Worm (Caenorhabditis elegans) whole organism, L4 larva: ENCODE measurements around the gene ampd-1.

Experiments
- F10B5.3 ChIP-seq: sonication (generic microtip); optimal IDR thresholded peaks from 2 replicates; lab custom pipeline; 2016; ENCODE audit warnings: mild to moderate bottlenecking, missing genetic modification characterization, missing compliant biosample characterization
- F26F4.8 ChIP-seq: fragments of 200-800 bp; sonication (Bioruptor generic); conservative IDR thresholded peaks from 2 replicates; pipeline ENCODE4 v1.3.6; 2022; ENCODE audit warnings: missing genetic modification characterization, missing compliant biosample characterization
- F49E8.2 ChIP-seq: sonication (generic microtip); optimal IDR thresholded peaks from 2 replicates; lab custom pipeline; 2016; ENCODE audit warnings: missing compliant biosample characterization, mild to moderate bottlenecking, missing genetic modification characterization, borderline replicate concordance
- T26A8.4 ChIP-seq: fragments of 200-800 bp; sonication (Bioruptor generic); IDR thresholded peaks from 2 replicates; pipeline ENCODE4 v1.3.6; 2022; ENCODE audit warnings: missing genetic modification characterization, missing compliant biosample characterization
- Y48G9A.11 ChIP-seq: fragments of 200-800 bp; sonication (Bioruptor generic); IDR thresholded peaks from 2 replicates; pipeline ENCODE4 v1.3.6; 2022; ENCODE audit warnings: missing genetic modification reagents, missing genetic modification characterization, missing compliant biosample characterization
- attf-4 ChIP-seq: sonication (generic microtip); optimal IDR thresholded peaks from 3 replicates; lab custom pipeline; 2017; ENCODE audit warnings: missing biosample characterization, missing genetic modification characterization
- daf-16 ChIP-seq, 3 experiments: sonication (generic microtip); optimal IDR thresholded peaks; 2 replicates each; lab custom pipeline; 2016 to 2017; ENCODE audit warnings: missing genetic modification characterization in 3 of 3, missing genetic modification reagents in 3 of 3, mild to moderate bottlenecking in 2 of 3, missing compliant biosample characterization in 2 of 3, missing biosample characterization in 1 of 3, moderate library complexity in 1 of 3
- daf-8 ChIP-seq: fragments of 200-800 bp; sonication (Bioruptor generic); IDR thresholded peaks from 2 replicates; pipeline ENCODE4 v1.3.6; 2022; ENCODE audit warnings: missing genetic modification characterization, missing compliant biosample characterization
- dmd-8 ChIP-seq: fragments of 200-800 bp; sonication (Bioruptor generic); IDR thresholded peaks from 2 replicates; pipeline ENCODE4 v1.3.6; 2022; ENCODE audit warnings: missing genetic modification characterization, missing compliant biosample characterization
- dve-1 ChIP-seq: sonication (generic microtip); optimal IDR thresholded peaks from 2 replicates; lab custom pipeline; 2017; ENCODE audit warnings: antibody characterized with exemption, mild to moderate bottlenecking, missing genetic modification characterization, missing compliant biosample characterization; ENCODE audit not compliant: insufficient read depth
- egl-27 ChIP-seq: sonication (generic microtip); optimal IDR thresholded peaks from 3 replicates; lab custom pipeline; 2017; ENCODE audit warnings: missing biosample characterization, missing genetic modification reagents, missing genetic modification characterization
- fos-1 ChIP-seq: fragments of 150-350 bp; optimal IDR thresholded peaks from 2 replicates; lab custom pipeline; 2014; ENCODE audit warnings: missing biosample characterization, missing genetic modification characterization
- gei-8 ChIP-seq: fragments of 200-800 bp; sonication (Bioruptor generic); optimal IDR thresholded peaks from 2 replicates; lab custom pipeline; 2018; ENCODE audit warnings: mild to moderate bottlenecking, missing genetic modification characterization, missing compliant biosample characterization
- hif-1 ChIP-seq, 2 experiments: sonication (generic microtip); optimal IDR thresholded peaks; 2 replicates each; lab custom pipeline; 2016 to 2017; ENCODE audit warnings: missing compliant biosample characterization in 2 of 2, missing genetic modification characterization in 2 of 2, missing genetic modification reagents in 2 of 2, missing genotype in 2 of 2, mild to moderate bottlenecking in 1 of 2
- hlh-11 ChIP-seq: fragments of 200-800 bp; sonication (Bioruptor generic); optimal IDR thresholded peaks from 2 replicates; lab custom pipeline; 2018; ENCODE audit warnings: mild to moderate bottlenecking, missing genetic modification characterization, missing compliant biosample characterization
- hlh-30 ChIP-seq: sonication (generic microtip); optimal IDR thresholded peaks from 2 replicates; lab custom pipeline; 2017; ENCODE audit warnings: antibody characterized with exemption, mild to moderate bottlenecking, missing genetic modification characterization, missing compliant biosample characterization; ENCODE audit not compliant: insufficient read depth
- hmg-1.1 ChIP-seq: fragments of 200-800 bp; sonication (Bioruptor generic); IDR thresholded peaks from 2 replicates; pipeline ENCODE4 v1.3.6; 2022; ENCODE audit warnings: missing genetic modification reagents, missing genetic modification characterization, missing compliant biosample characterization
- jun-1 ChIP-seq: fragments of 150-350 bp; optimal IDR thresholded peaks from 2 replicates; lab custom pipeline; 2014; ENCODE audit warnings: missing biosample characterization, missing genetic modification reagents, missing genetic modification characterization
- lim-7 ChIP-seq: fragments of 200-800 bp; sonication (Bioruptor generic); IDR thresholded peaks from 2 replicates; pipeline ENCODE4 v1.3.6; 2022; ENCODE audit warnings: missing genetic modification characterization, missing compliant biosample characterization
- lsy-2 ChIP-seq, 2 experiments: fragments of 150-350 bp in 1 of 2; sonication (generic microtip) in 1 of 2; optimal IDR thresholded peaks; 2 replicates each; lab custom pipeline; 2014 to 2017; ENCODE audit warnings: missing biosample characterization in 2 of 2, missing genetic modification characterization in 2 of 2
- madf-5 ChIP-seq, 2 experiments: fragments of 200-800 bp; sonication (Bioruptor generic); IDR thresholded peaks; 2 replicates each; pipeline ENCODE4 v1.3.6; 2022; ENCODE audit warnings: missing compliant biosample characterization in 2 of 2, missing genetic modification characterization in 2 of 2
- madf-9 ChIP-seq: fragments of 200-800 bp; sonication (Bioruptor generic); conservative IDR thresholded peaks from 2 replicates; pipeline ENCODE4 v1.3.6; 2022; ENCODE audit warnings: missing genetic modification reagents, missing genetic modification characterization, missing compliant biosample characterization
- mdl-1 ChIP-seq, 2 experiments: fragments of 150-350 bp in 1 of 2; sonication (generic microtip) in 1 of 2; optimal IDR thresholded peaks; 2 replicates each; lab custom pipeline; 2014 to 2017; ENCODE audit warnings: missing biosample characterization in 2 of 2, missing genetic modification characterization in 2 of 2
- mdt-29 ChIP-seq: fragments of 200-800 bp; sonication (Bioruptor generic); IDR thresholded peaks from 2 replicates; pipeline ENCODE4 v1.3.6; 2022; ENCODE audit warnings: missing genetic modification reagents, missing genetic modification characterization, missing compliant biosample characterization
- mep-1 ChIP-seq: fragments of 150-350 bp; sonication (generic microtip); optimal IDR thresholded peaks from 3 replicates; lab custom pipeline; 2014; ENCODE audit warnings: missing biosample characterization, missing genetic modification characterization
- mes-2 ChIP-seq: sonication (generic microtip); optimal IDR thresholded peaks from 2 replicates; lab custom pipeline; 2016; ENCODE audit warnings: missing genotype, mild to moderate bottlenecking, missing genetic modification characterization, missing compliant biosample characterization; ENCODE audit not compliant: poor library complexity, severe bottlenecking
- nhr-102 ChIP-seq: sonication (generic microtip); optimal IDR thresholded peaks from 2 replicates; lab custom pipeline; 2016; ENCODE audit warnings: mild to moderate bottlenecking, missing genetic modification characterization, moderate library complexity, missing compliant biosample characterization
- nhr-111 ChIP-seq: fragments of 200-800 bp; sonication (Bioruptor generic); optimal IDR thresholded peaks from 2 replicates; lab custom pipeline; 2018; ENCODE audit warnings: mild to moderate bottlenecking, missing genetic modification characterization, missing compliant biosample characterization
- nhr-28 ChIP-seq: fragments of 150-350 bp; optimal IDR thresholded peaks from 2 replicates; lab custom pipeline; 2014; ENCODE audit warnings: missing biosample characterization, missing genetic modification characterization
- nhr-48 ChIP-seq: sonication (generic microtip); optimal IDR thresholded peaks from 2 replicates; lab custom pipeline; 2016; ENCODE audit warnings: mild to moderate bottlenecking, missing genetic modification characterization, missing compliant biosample characterization
- nhr-77 ChIP-seq: fragments of 150-350 bp; optimal IDR thresholded peaks from 2 replicates; lab custom pipeline; 2014; ENCODE audit warnings: missing biosample characterization, missing genetic modification characterization
- pha-4 ChIP-seq, 2 experiments: fragments of 150-350 bp in 1 of 2; fragments of 200-800 bp in 1 of 2; sonication (Bioruptor generic) in 1 of 2; IDR thresholded peaks in 1 of 2; optimal IDR thresholded peaks in 1 of 2; 2 replicates each; pipeline versions ENCODE4 v1.3.6 to Lab custom; 2014 to 2022; ENCODE audit warnings: missing genetic modification characterization in 2 of 2, missing genetic modification reagents in 2 of 2, missing biosample characterization in 1 of 2, missing compliant biosample characterization in 1 of 2
- php-3 ChIP-seq: fragments of 200-800 bp; sonication (Bioruptor generic); IDR thresholded peaks from 2 replicates; pipeline ENCODE4 v1.3.6; 2022; ENCODE audit warnings: missing genetic modification reagents, missing genetic modification characterization, missing compliant biosample characterization
- rbr-2 ChIP-seq: sonication (generic microtip); optimal IDR thresholded peaks from 2 replicates; lab custom pipeline; 2016; ENCODE audit warnings: missing genotype, missing genetic modification characterization, missing compliant biosample characterization
- sdz-12 ChIP-seq: fragments of 200-800 bp; sonication (Bioruptor generic); optimal IDR thresholded peaks from 2 replicates; lab custom pipeline; 2018; ENCODE audit warnings: mild to moderate bottlenecking, missing genetic modification characterization, missing compliant biosample characterization
- set-16 ChIP-seq: fragments of 200-800 bp; sonication (Bioruptor generic); IDR thresholded peaks from 2 replicates; pipeline ENCODE4 v1.3.6; 2022; ENCODE audit warnings: missing genetic modification reagents, missing genetic modification characterization, missing compliant biosample characterization
- snpc-4 ChIP-seq: fragments of 150-350 bp; optimal IDR thresholded peaks from 2 replicates; lab custom pipeline; 2014; ENCODE audit warnings: missing biosample characterization, missing genetic modification characterization
- unc-130 ChIP-seq: sonication (generic microtip); optimal IDR thresholded peaks from 2 replicates; lab custom pipeline; 2016; ENCODE audit warnings: missing genetic modification reagents, missing genetic modification characterization, missing compliant biosample characterization
- unc-39 ChIP-seq: sonication (generic microtip); optimal IDR thresholded peaks from 2 replicates; lab custom pipeline; 2017; ENCODE audit warnings: missing biosample characterization, missing genetic modification characterization
- unc-62 ChIP-seq, 3 experiments: fragments of 150-350 bp in 1 of 3; sonication (generic microtip); optimal IDR thresholded peaks in 2 of 3; peaks in 1 of 3; 1 replicate in 1 of 3; 2 replicates in 2 of 3; lab custom pipeline; 2014 to 2017; ENCODE audit warnings: missing biosample characterization in 3 of 3, missing genetic modification characterization in 3 of 3, missing genetic modification reagents in 3 of 3, missing genotype in 1 of 3
- zfp-2 ChIP-seq: sonication (generic microtip); optimal IDR thresholded peaks from 2 replicates; lab custom pipeline; 2016; ENCODE audit warnings: mild to moderate bottlenecking, missing genetic modification characterization, missing compliant biosample characterization
- zip-11 ChIP-seq: fragments of 200-800 bp; sonication (Bioruptor generic); IDR thresholded peaks from 2 replicates; pipeline ENCODE4 v1.3.6; 2022; ENCODE audit warnings: missing genetic modification characterization, missing compliant biosample characterization

ampd-1 gene

ce11 chrII:5200205-5200604, 2.9 kb upstream of the ampd-1 start:
- TF ChIP-seq F26F4.8 = 0 out of 2 replicates have a peak, but pooled peaks have one; percentile 53
- TF ChIP-seq snpc-4 = peak; percentile 63
- peak; percentile 36; the same call in 1 of the 2 replicates for TF ChIP-seq T26A8.4 (GFP tag; lab: Robert Waterston, UW)

- TF ChIP-seq F49E8.2 (tag; lab: Kevin White, UChicago) = no peak
- no peak for TF ChIP-seq nhr-77 (tag; lab: Kevin White, UChicago)
- TF ChIP-seq unc-62 (GFP tag; optimal IDR thresholded peaks at IDR 0.05 in 1 of 2; lab: Kevin White, UChicago) = peak in 1 of 2 experiments; percentile 21
- no peak for TF ChIP-seq unc-62 (tag; optimal IDR thresholded peaks at IDR 0.05; lab: Kevin White, UChicago)
- peak; percentile 44 for TF ChIP-seq mes-2 (tag; lab: Kevin White, UChicago)
- TF ChIP-seq pha-4 (GFP tag; IDR thresholded peaks at IDR 0.05; lab: Robert Waterston, UW) = no peak
- TF ChIP-seq pha-4 (tag; optimal IDR thresholded peaks at IDR 0.05; lab: Kevin White, UChicago) = peak; percentile 11
- TF ChIP-seq rbr-2 (tag; lab: Kevin White, UChicago) = peak; percentile 11
- peak; percentile 81 for TF ChIP-seq hlh-30 (tag; lab: Kevin White, UChicago)
- TF ChIP-seq mep-1 (tag; lab: Kevin White, UChicago) = peak; percentile 56
- peak in 1 of 2 experiments; percentile 22 for TF ChIP-seq mdl-1 (tag; optimal IDR thresholded peaks at IDR 0.05; lab: Kevin White, UChicago)
- TF ChIP-seq lsy-2 (tag; optimal IDR thresholded peaks at IDR 0.05; lab: Kevin White, UChicago) = peak in 1 of 2 experiments; percentile 67
- TF ChIP-seq nhr-28 (tag; lab: Kevin White, UChicago) = peak; percentile 3
- TF ChIP-seq nhr-48 = no peak
- TF ChIP-seq hlh-11 = peak; percentile 57
- TF ChIP-seq dve-1 (tag; lab: Kevin White, UChicago) = peak; percentile 36
- TF ChIP-seq hmg-1.1 (GFP tag; lab: Robert Waterston, UW) = peak; percentile 54; the same call in 1 of the 2 replicates
- TF ChIP-seq daf-16 (GFP tag; optimal IDR thresholded peaks at IDR 0.05; lab: Kevin White, UChicago) = peak in 1 of 2 experiments; percentile 89
- peak; percentile 50 for TF ChIP-seq daf-16 (tag; optimal IDR thresholded peaks at IDR 0.05; lab: Kevin White, UChicago)
- no peak for TF ChIP-seq hif-1 (tag; optimal IDR thresholded peaks at IDR 0.05; lab: Kevin White, UChicago)
Measured at ce11 chrII:5200987-5201582, 2.0 kb upstream of the ampd-1 start.

DNA sequence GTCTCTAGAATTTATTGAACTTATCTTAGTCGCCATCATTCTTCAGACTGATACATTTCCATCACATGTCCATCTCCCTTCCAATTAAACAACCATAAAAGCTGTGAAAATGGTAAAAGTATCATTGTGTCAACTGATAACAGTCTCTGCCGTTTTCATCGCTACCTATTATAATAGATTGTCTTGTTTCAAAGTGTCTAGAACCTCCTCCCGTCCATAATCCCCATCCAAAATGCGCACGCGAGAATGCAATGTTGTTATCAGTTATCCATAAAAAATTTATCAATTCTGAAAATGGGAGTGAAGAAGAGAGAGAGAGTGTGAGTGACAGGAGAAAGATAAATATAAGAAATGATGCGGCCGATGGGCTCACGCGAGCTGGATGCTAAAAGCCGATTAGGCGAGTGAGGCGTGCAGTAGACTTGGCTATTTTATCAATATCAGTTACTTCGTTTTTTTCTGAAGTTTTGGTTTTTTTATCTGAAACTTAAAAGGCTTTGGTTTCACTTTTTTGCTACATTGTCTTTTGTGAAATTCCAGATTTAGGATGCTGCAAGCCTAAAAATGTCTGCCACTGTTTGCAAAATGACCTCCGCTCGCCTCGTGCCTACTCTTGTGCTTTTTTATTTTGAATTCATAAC, 1.1 kb upstream of the ampd-1 start:
- TF ChIP-seq nhr-77 (tag; lab: Kevin White, UChicago) = peak; percentile 50
- no peak for TF ChIP-seq zfp-2
- TF ChIP-seq lim-7 (GFP tag; lab: Robert Waterston, UW) = no peak
- no peak for TF ChIP-seq set-16
- TF ChIP-seq sdz-12 (GFP tag; lab: Kevin White, UChicago) = no peak
- peak; percentile 21 for TF ChIP-seq gei-8
- peak; percentile 36 for TF ChIP-seq mep-1 (tag; lab: Kevin White, UChicago)
- peak; percentile 55 for TF ChIP-seq hlh-30 (tag; lab: Kevin White, UChicago)
- no peak for TF ChIP-seq daf-8 (GFP tag; lab: Robert Waterston, UW)
- TF ChIP-seq nhr-48 = peak; percentile 84
- TF ChIP-seq madf-9 (GFP tag; lab: Robert Waterston, UW) = no peak
- TF ChIP-seq mdt-29 (GFP tag; lab: Robert Waterston, UW) = 0 out of 2 replicates have a peak, but pooled peaks have one; percentile 30
- no peak for TF ChIP-seq unc-130 (GFP tag; lab: Kevin White, UChicago)
- TF ChIP-seq php-3 = peak; percentile 99
- TF ChIP-seq mes-2 (tag; lab: Kevin White, UChicago) = peak; percentile 45
- TF ChIP-seq fos-1 (tag; lab: Kevin White, UChicago) = no peak
- no peak for TF ChIP-seq F10B5.3
- TF ChIP-seq jun-1 (tag; lab: Kevin White, UChicago) = no peak
- TF ChIP-seq F49E8.2 (tag; lab: Kevin White, UChicago) = no peak
- TF ChIP-seq nhr-102 (tag; lab: Kevin White, UChicago) = peak; percentile 81
- no peak for TF ChIP-seq egl-27
- no peak for TF ChIP-seq zip-11 (GFP tag; lab: Robert Waterston, UW)
- no peak for TF ChIP-seq unc-39 (tag; lab: Kevin White, UChicago)
- no peak for TF ChIP-seq nhr-111 (GFP tag; lab: Kevin White, UChicago)
- peak; percentile 91 for TF ChIP-seq hlh-11
- TF ChIP-seq attf-4 (tag; lab: Kevin White, UChicago) = no peak
- no peak for TF ChIP-seq madf-5 (GFP tag; IDR thresholded peaks at IDR 0.05; lab: Robert Waterston, UW)
- TF ChIP-seq Y48G9A.11 = no peak
- TF ChIP-seq dmd-8 (GFP tag; lab: Robert Waterston, UW) = no peak
